Fruit fly (Drosophila melanogaster) whole organism, embryonic: ENCODE data around the gene CG14342.
A peak's percentile ranks its signal among the peaks of the same experiment; 100 is the strongest.

Experiments
- Adf1 ChIP-seq: fragments of 200-800 bp; sonication (Bioruptor generic); IDR thresholded peaks from 2 replicates; pipeline ENCODE4 v1.3.6; 2022; ENCODE audit warnings: missing biosample characterization, missing genetic modification characterization
- C15 ChIP-seq: fragments of 200-800 bp; sonication (Bioruptor generic); IDR thresholded peaks from 3 replicates; pipeline ENCODE4 v1.3.6; 2022; ENCODE audit warnings: missing biosample characterization, missing genetic modification characterization
- CG11504 ChIP-seq: fragments of 200-800 bp; sonication (Bioruptor generic); optimal IDR thresholded peaks from 3 replicates; lab custom pipeline; 2019; ENCODE audit warnings: missing biosample characterization, mild to moderate bottlenecking, missing genetic modification characterization, moderate library complexity
- CG11560 ChIP-seq: fragments of 200-800 bp; sonication (Bioruptor generic); IDR thresholded peaks from 3 replicates; pipeline ENCODE4 v1.3.6; 2022; ENCODE audit warnings: missing biosample characterization, missing genetic modification characterization
- CG13894 ChIP-seq: fragments of 200-800 bp; sonication (Bioruptor generic); optimal IDR thresholded peaks from 3 replicates; lab custom pipeline; 2018; ENCODE audit warnings: missing biosample characterization, mild to moderate bottlenecking, missing genetic modification characterization, moderate library complexity
- CG14050 ChIP-seq: fragments of 200-800 bp; sonication (Bioruptor generic); IDR thresholded peaks from 3 replicates; pipeline ENCODE4 v1.3.6; 2022; ENCODE audit warnings: missing biosample characterization, missing genetic modification characterization
- CG14710 ChIP-seq: fragments of 200-800 bp; sonication (Bioruptor generic); optimal IDR thresholded peaks from 3 replicates; lab custom pipeline; 2019; ENCODE audit warnings: missing biosample characterization, mild to moderate bottlenecking, missing genetic modification characterization, moderate library complexity
- CG15269 ChIP-seq: fragments of 200-800 bp; sonication (Bioruptor generic); optimal IDR thresholded peaks from 2 replicates; lab custom pipeline; 2018; ENCODE audit warnings: missing biosample characterization, mild to moderate bottlenecking, missing genetic modification characterization, moderate library complexity
- CG15479 ChIP-seq: fragments of 200-800 bp; sonication (Bioruptor generic); optimal IDR thresholded peaks from 3 replicates; lab custom pipeline; 2019; ENCODE audit warnings: missing biosample characterization, mild to moderate bottlenecking, missing genetic modification characterization, moderate library complexity
- CG16813 ChIP-seq: fragments of 200-800 bp; sonication (Bioruptor generic); IDR thresholded peaks from 3 replicates; pipeline ENCODE4 v1.3.6; 2022; ENCODE audit warnings: missing biosample characterization, missing genetic modification characterization; ENCODE audit not compliant: partially characterized antibody
- CG17361 ChIP-seq: fragments of 200-800 bp; sonication (Bioruptor generic); IDR thresholded peaks from 3 replicates; pipeline ENCODE4 v1.3.6; 2022; ENCODE audit warnings: missing biosample characterization, missing genetic modification characterization
- CG2199 ChIP-seq: fragments of 200-800 bp; sonication (Bioruptor generic); IDR thresholded peaks from 3 replicates; pipeline ENCODE4 v1.3.6; 2022; ENCODE audit warnings: missing biosample characterization, missing genetic modification characterization
- CG30431 ChIP-seq: fragments of 200-800 bp; sonication (Bioruptor generic); optimal IDR thresholded peaks from 2 replicates; lab custom pipeline; 2017; ENCODE audit warnings: missing biosample characterization, missing genetic modification characterization
- CG34224 ChIP-seq: fragments of 200-800 bp; sonication (Bioruptor generic); IDR thresholded peaks from 3 replicates; pipeline ENCODE4 v1.3.6; 2022; ENCODE audit warnings: missing biosample characterization, missing genetic modification characterization; ENCODE audit not compliant: partially characterized antibody
- CG5953 ChIP-seq: fragments of 200-800 bp; sonication (Bioruptor generic); IDR thresholded peaks from 2 replicates; pipeline ENCODE4 v1.3.6; 2022; ENCODE audit warnings: missing biosample characterization, missing genetic modification characterization
- CG6683 ChIP-seq: fragments of 200-800 bp; sonication (Bioruptor generic); optimal IDR thresholded peaks from 2 replicates; lab custom pipeline; 2017; ENCODE audit warnings: missing biosample characterization, mild to moderate bottlenecking, missing genetic modification characterization, missing genetic modification reagents
- CG6765 ChIP-seq: fragments of 200-800 bp; sonication (Bioruptor generic); optimal IDR thresholded peaks from 3 replicates; lab custom pipeline; 2017; ENCODE audit warnings: missing biosample characterization, mild to moderate bottlenecking, missing genetic modification characterization
- CG7745 ChIP-seq: fragments of 200-800 bp; sonication (Bioruptor generic); optimal IDR thresholded peaks from 2 replicates; lab custom pipeline; 2018; ENCODE audit warnings: missing biosample characterization, mild to moderate bottlenecking, missing genetic modification characterization, moderate library complexity
- CG7987 ChIP-seq: fragments of 200-800 bp; sonication (Bioruptor generic); optimal IDR thresholded peaks from 2 replicates; lab custom pipeline; 2018; ENCODE audit warnings: missing biosample characterization, mild to moderate bottlenecking, missing genetic modification characterization, moderate library complexity
- Dp ChIP-seq: fragments of 200-800 bp; sonication (Bioruptor generic); optimal IDR thresholded peaks from 2 replicates; lab custom pipeline; 2018; ENCODE audit warnings: missing biosample characterization, mild to moderate bottlenecking, missing genetic modification characterization, moderate library complexity
- Hey ChIP-seq: fragments of 200-800 bp; sonication (Bioruptor generic); optimal IDR thresholded peaks from 3 replicates; lab custom pipeline; 2018; ENCODE audit warnings: missing biosample characterization, mild to moderate bottlenecking, missing genetic modification characterization
- Hmx ChIP-seq: fragments of 200-800 bp; sonication (Bioruptor generic); optimal IDR thresholded peaks from 2 replicates; lab custom pipeline; 2016; ENCODE audit warnings: missing biosample characterization, missing genetic modification characterization
- Hr78 ChIP-seq, 2 experiments: fragments of 200-800 bp in 1 of 2; fragments of >200 bp in 1 of 2; sonication (Bioruptor generic) in 1 of 2; optimal IDR thresholded peaks; 2 replicates each; lab custom pipeline; 2017 to 2019; ENCODE audit warnings: missing biosample characterization in 2 of 2, missing genetic modification characterization in 2 of 2, mild to moderate bottlenecking in 1 of 2, moderate library complexity in 1 of 2
- MBD-R2 ChIP-seq: fragments of 200-800 bp; sonication (Bioruptor generic); IDR thresholded peaks from 2 replicates; pipeline ENCODE4 v1.3.6; 2022; ENCODE audit warnings: missing biosample characterization, missing genetic modification characterization
- Mrtf ChIP-seq: fragments of 200-800 bp; sonication (Bioruptor generic); IDR thresholded peaks from 3 replicates; pipeline ENCODE4 v1.3.6; 2022; ENCODE audit warnings: missing biosample characterization, missing genetic modification characterization
- NK7.1 ChIP-seq: fragments of 200-800 bp; sonication (Bioruptor generic); optimal IDR thresholded peaks from 3 replicates; lab custom pipeline; 2016; ENCODE audit warnings: missing biosample characterization, missing genetic modification characterization
- Side ChIP-seq: fragments of 200-800 bp; sonication (Bioruptor generic); optimal IDR thresholded peaks from 2 replicates; lab custom pipeline; 2016; ENCODE audit warnings: missing biosample characterization, missing genetic modification characterization
- Sox100B ChIP-seq: fragments of 200-800 bp; sonication (Bioruptor generic); optimal IDR thresholded peaks from 3 replicates; lab custom pipeline; 2018; ENCODE audit warnings: missing biosample characterization, mild to moderate bottlenecking, missing genetic modification characterization
- Sry-β ChIP-seq: fragments of 200-800 bp; sonication (Bioruptor generic); optimal IDR thresholded peaks from 2 replicates; lab custom pipeline; 2018; ENCODE audit warnings: missing biosample characterization, mild to moderate bottlenecking, missing genetic modification characterization, moderate library complexity
- Stat92E ChIP-seq, 3 experiments: fragments of >200 bp in 2 of 3; fragments of 200-800 bp in 1 of 3; sonication (Bioruptor generic) in 1 of 3; optimal IDR thresholded peaks; 2 replicates each; lab custom pipeline; 2017 to 2019; ENCODE audit warnings: missing biosample characterization in 3 of 3, missing genetic modification characterization in 3 of 3, mild to moderate bottlenecking in 1 of 3, moderate library complexity in 1 of 3
- Xbp1 ChIP-seq: fragments of 200-800 bp; sonication (Bioruptor generic); optimal IDR thresholded peaks from 3 replicates; lab custom pipeline; 2016; ENCODE audit warnings: missing biosample characterization, mild to moderate bottlenecking, missing genetic modification characterization
- ab ChIP-seq: fragments of 200-800 bp; sonication (Bioruptor generic); optimal IDR thresholded peaks from 2 replicates; lab custom pipeline; 2016; ENCODE audit warnings: missing biosample characterization, missing genetic modification characterization
- bsh ChIP-seq, 2 experiments: fragments of 200-800 bp; sonication (Bioruptor generic); optimal IDR thresholded peaks; 2 replicates each; lab custom pipeline; 2017 to 2018; ENCODE audit warnings: mild to moderate bottlenecking in 2 of 2, missing biosample characterization in 2 of 2, missing genetic modification characterization in 2 of 2, moderate library complexity in 1 of 2
- ci ChIP-seq: fragments of 200-800 bp; sonication (Bioruptor generic); IDR thresholded peaks from 3 replicates; pipeline ENCODE4 v1.3.6; 2022; ENCODE audit warnings: missing biosample characterization, missing genetic modification characterization
- dan ChIP-seq: fragments of 200-800 bp; sonication (Bioruptor generic); IDR thresholded peaks from 2 replicates; pipeline ENCODE4 v1.3.6; 2022; ENCODE audit warnings: missing biosample characterization, missing genetic modification characterization
- dpn ChIP-seq, 2 experiments: fragments of 200-800 bp; sonication (Bioruptor generic); optimal IDR thresholded peaks; 3 replicates each; lab custom pipeline; 2016; ENCODE audit warnings: missing biosample characterization in 2 of 2, missing genetic modification characterization in 2 of 2
- exex ChIP-seq: fragments of 200-800 bp; sonication (Bioruptor generic); optimal IDR thresholded peaks from 4 replicates; lab custom pipeline; 2018; ENCODE audit warnings: missing biosample characterization, mild to moderate bottlenecking, missing genetic modification characterization, moderate library complexity
- fd3F ChIP-seq: fragments of 200-800 bp; sonication (Bioruptor generic); optimal IDR thresholded peaks from 2 replicates; lab custom pipeline; 2018; ENCODE audit warnings: missing biosample characterization, mild to moderate bottlenecking, missing genetic modification characterization, moderate library complexity
- fu2 ChIP-seq: fragments of 200-800 bp; sonication (Bioruptor generic); optimal IDR thresholded peaks from 2 replicates; lab custom pipeline; 2016; ENCODE audit warnings: missing biosample characterization, missing genetic modification characterization
- gro ChIP-seq: fragments of 200-800 bp; sonication (Bioruptor generic); optimal IDR thresholded peaks from 2 replicates; lab custom pipeline; 2016; ENCODE audit warnings: missing biosample characterization, missing genetic modification characterization
- gsb-n ChIP-seq: fragments of 200-800 bp; sonication (Bioruptor generic); optimal IDR thresholded peaks from 3 replicates; lab custom pipeline; 2018; ENCODE audit warnings: missing biosample characterization, mild to moderate bottlenecking, missing genetic modification characterization
- ken ChIP-seq: fragments of 200-800 bp; sonication (Bioruptor generic); IDR thresholded peaks from 3 replicates; pipeline ENCODE4 v1.3.6; 2022; ENCODE audit warnings: missing biosample characterization, missing genetic modification characterization
- lbe ChIP-seq: fragments of 200-800 bp; sonication (Bioruptor generic); optimal IDR thresholded peaks from 2 replicates; lab custom pipeline; 2016; ENCODE audit warnings: missing biosample characterization, mild to moderate bottlenecking, missing genetic modification characterization
- nom ChIP-seq: fragments of 200-800 bp; sonication (Bioruptor generic); optimal IDR thresholded peaks from 2 replicates; lab custom pipeline; 2017; ENCODE audit warnings: missing biosample characterization, missing genetic modification characterization, mild to moderate bottlenecking, moderate library complexity, missing genetic modification reagents
- pho ChIP-seq: fragments of 200-800 bp; sonication (Bioruptor generic); optimal IDR thresholded peaks from 2 replicates; lab custom pipeline; 2016; ENCODE audit warnings: missing biosample characterization, missing genetic modification characterization
- row ChIP-seq: fragments of 200-800 bp; sonication (Bioruptor generic); IDR thresholded peaks from 3 replicates; pipeline ENCODE4 v1.3.6; 2022; ENCODE audit warnings: missing biosample characterization, missing genetic modification characterization
- salm ChIP-seq: fragments of 200-800 bp; sonication (Bioruptor generic); optimal IDR thresholded peaks from 2 replicates; lab custom pipeline; 2018; ENCODE audit warnings: missing biosample characterization, mild to moderate bottlenecking, missing genetic modification characterization
- slbo ChIP-seq: fragments of 200-800 bp; sonication (Bioruptor generic); IDR thresholded peaks from 2 replicates; pipeline ENCODE4 v1.3.6; 2022; ENCODE audit warnings: missing biosample characterization, missing genetic modification characterization
- ttk ChIP-seq: fragments of 200-800 bp; sonication (Bioruptor generic); IDR thresholded peaks from 2 replicates; pipeline ENCODE4 v2.1.2; 2022; ENCODE audit warnings: missing biosample characterization, missing genetic modification characterization
- zen2 ChIP-seq: fragments of 200-800 bp; sonication (Bioruptor generic); IDR thresholded peaks from 3 replicates; pipeline ENCODE4 v1.3.6; 2022; ENCODE audit warnings: missing biosample characterization, missing genetic modification characterization; ENCODE audit not compliant: partially characterized antibody

The CG14342 gene

DNA sequence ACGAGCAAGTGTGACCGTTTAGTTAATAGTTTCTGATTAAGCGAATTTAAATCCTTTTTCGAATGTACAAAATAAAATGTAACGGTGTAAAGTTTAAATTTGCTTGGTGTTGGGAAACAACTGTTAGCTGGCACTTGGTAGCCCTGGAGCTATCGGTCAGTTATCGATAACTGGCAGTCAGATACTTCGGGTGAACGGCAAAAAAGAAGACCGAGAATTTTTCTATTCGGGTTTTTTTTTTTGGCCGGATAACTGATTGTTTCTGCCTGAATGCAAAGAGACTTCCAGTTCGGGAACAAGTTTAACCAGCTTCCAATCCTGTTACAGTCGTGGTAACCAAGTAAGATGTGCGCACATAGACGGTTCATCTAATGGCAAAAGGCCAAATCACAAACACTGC, 26.5 kb upstream of the CG14342 start, which contains the start of gene CG4896 (continued):
- TF ChIP-seq Side (GFP tag; lab: Kevin White, UChicago), result no peak
- no peak for TF ChIP-seq CG15479 (GFP tag; lab: Kevin White, UChicago)
- TF ChIP-seq gro, result peak; percentile 21
- peak; percentile 19 for TF ChIP-seq Xbp1
- TF ChIP-seq NK7.1 (GFP tag; lab: Kevin White, UChicago), result no peak
- no peak for TF ChIP-seq CG30431 (GFP tag; lab: Kevin White, UChicago)
- TF ChIP-seq pho, result peak; percentile 18
- peak in 1 of 2 experiments; percentile 51 for TF ChIP-seq bsh (GFP tag; optimal IDR thresholded peaks at IDR 0.05; lab: Kevin White, UChicago)
- no peak for TF ChIP-seq Hey (tag; lab: Kevin White, UChicago)
- no peak for TF ChIP-seq salm (tag; lab: Kevin White, UChicago)
- peak; percentile 61 for TF ChIP-seq slbo (GFP tag; lab: Robert Waterston, UW)
- TF ChIP-seq fd3F, result no peak
- TF ChIP-seq CG11504 (tag; lab: Kevin White, UChicago), result no peak
- TF ChIP-seq Stat92E (GFP tag; optimal IDR thresholded peaks at IDR 0.05; lab: Kevin White, UChicago), result no peak
- no peak for TF ChIP-seq CG7987 (GFP tag; lab: Kevin White, UChicago)
- TF ChIP-seq Dp, result peak; percentile 65
- TF ChIP-seq CG15269 (tag; lab: Kevin White, UChicago), result no peak
- no peak for TF ChIP-seq Sry-β (GFP tag; lab: Kevin White, UChicago)
- no peak for TF ChIP-seq ken (GFP tag; lab: Robert Waterston, UW)
- no peak for TF ChIP-seq CG13894 (tag; lab: Kevin White, UChicago)
- no peak for TF ChIP-seq ab (GFP tag; lab: Kevin White, UChicago)
- no peak for TF ChIP-seq Hmx (GFP tag; lab: Kevin White, UChicago)
- no peak for TF ChIP-seq CG2199
- TF ChIP-seq CG6683 (GFP tag; lab: Kevin White, UChicago), result no peak
- peak; percentile 29; the same call in 1 of the 3 replicates for TF ChIP-seq zen2 (GFP tag; lab: Robert Waterston, UW)
- TF ChIP-seq Adf1 (GFP tag; lab: Robert Waterston, UW), result no peak
- peak; percentile 6 for TF ChIP-seq fu2 (GFP tag; lab: Kevin White, UChicago)
- TF ChIP-seq row (GFP tag; lab: Robert Waterston, UW), result peak; percentile 27; the same call in 1 of the 3 replicates
- TF ChIP-seq MBD-R2, result peak; percentile 85
- no peak for TF ChIP-seq CG17361
- TF ChIP-seq CG6765 (GFP tag; lab: Kevin White, UChicago), result no peak
- TF ChIP-seq nom (GFP tag; lab: Kevin White, UChicago), result no peak
- TF ChIP-seq Mrtf, result no peak
- TF ChIP-seq CG16813 (GFP tag; lab: Robert Waterston, UW), result peak; percentile 55; the same call in 2 of the 3 replicates
- no peak for TF ChIP-seq dan (GFP tag; lab: Robert Waterston, UW)
- no peak for TF ChIP-seq ttk
- TF ChIP-seq lbe, result no peak
- TF ChIP-seq Hr78 (GFP tag; optimal IDR thresholded peaks at IDR 0.05; lab: Kevin White, UChicago), result no peak
- peak; percentile 25 for TF ChIP-seq CG14710 (tag; lab: Kevin White, UChicago)
- TF ChIP-seq CG34224, result peak; percentile 71
- TF ChIP-seq CG5953 (GFP tag; lab: Robert Waterston, UW), result no peak
- TF ChIP-seq CG14050 (GFP tag; lab: Robert Waterston, UW), result no peak
- TF ChIP-seq CG7745, result no peak
- TF ChIP-seq CG11560 (tag; lab: Robert Waterston, UW), result no peak
- no peak for TF ChIP-seq exex (tag; lab: Kevin White, UChicago)
- TF ChIP-seq C15, result no peak
- peak; percentile 49; the same call in 1 of the 3 replicates for TF ChIP-seq ci (GFP tag; lab: Robert Waterston, UW)
- no peak for TF ChIP-seq Sox100B
- no peak for TF ChIP-seq gsb-n (tag; lab: Kevin White, UChicago)
- peak; percentile 5 to 7 for TF ChIP-seq dpn (GFP tag; optimal IDR thresholded peaks at IDR 0.05; lab: Kevin White, UChicago)
